Worm (Caenorhabditis elegans) whole organism, early embryonic: ENCODE data around the gene C17B7.8.

Experiments
- F13C5.2 ChIP-seq: sonication (generic microtip); optimal IDR thresholded peaks from 2 replicates; lab custom pipeline; 2017; ENCODE audit warnings: mild to moderate bottlenecking, missing genetic modification characterization, inconsistent platforms, missing compliant biosample characterization
- aly-1 ChIP-seq: sonication (generic microtip); optimal IDR thresholded peaks from 2 replicates; lab custom pipeline; 2016; ENCODE audit warnings: missing genetic modification characterization, missing compliant biosample characterization
- ama-1 ChIP-seq: fragments of 150-350 bp; optimal IDR thresholded peaks from 2 replicates; lab custom pipeline; 2014
- ceh-36 ChIP-seq: sonication (generic microtip); optimal IDR thresholded peaks from 2 replicates; lab custom pipeline; 2016; ENCODE audit warnings: missing genetic modification characterization, inconsistent platforms, missing compliant biosample characterization
- ets-7 ChIP-seq: sonication (generic microtip); optimal IDR thresholded peaks from 2 replicates; lab custom pipeline; 2016; ENCODE audit warnings: missing genotype, missing genetic modification characterization, missing compliant biosample characterization
- flt-1 ChIP-seq: fragments of 200-800 bp; sonication (Bioruptor generic); IDR thresholded peaks from 2 replicates; pipeline ENCODE4 v1.3.6; 2022; ENCODE audit warnings: missing genetic modification characterization, missing compliant biosample characterization
- hmbx-1 ChIP-seq: sonication (generic microtip); optimal IDR thresholded peaks from 2 replicates; lab custom pipeline; 2016; ENCODE audit warnings: mild to moderate bottlenecking, missing genetic modification characterization, missing compliant biosample characterization
- hmg-4 ChIP-seq: fragments of 200-800 bp; sonication (Bioruptor generic); optimal IDR thresholded peaks from 2 replicates; lab custom pipeline; 2018; ENCODE audit warnings: mild to moderate bottlenecking, missing genetic modification characterization, missing compliant biosample characterization
- hnd-1 ChIP-seq: sonication (generic microtip); optimal IDR thresholded peaks from 2 replicates; lab custom pipeline; 2016; ENCODE audit warnings: missing genetic modification characterization, missing compliant biosample characterization
- pes-1 ChIP-seq: fragments of 200-800 bp; sonication (Bioruptor generic); IDR thresholded peaks from 2 replicates; pipeline ENCODE4 v1.3.6; 2022; ENCODE audit warnings: missing genetic modification reagents, missing genetic modification characterization, missing compliant biosample characterization
- scrt-1 ChIP-seq: fragments of 200-800 bp; sonication (Bioruptor generic); IDR thresholded peaks from 2 replicates; pipeline ENCODE4 v1.3.6; 2022; ENCODE audit warnings: missing genetic modification characterization, missing compliant biosample characterization
- sea-1 ChIP-seq: fragments of 200-800 bp; sonication (Bioruptor generic); conservative IDR thresholded peaks from 2 replicates; pipeline ENCODE4 v1.3.6; 2022; ENCODE audit warnings: missing genetic modification characterization, missing compliant biosample characterization
- tbx-11 ChIP-seq: fragments of 200-800 bp; sonication (Bioruptor generic); IDR thresholded peaks from 2 replicates; pipeline ENCODE4 v1.3.6; 2022; ENCODE audit warnings: missing genetic modification characterization, missing compliant biosample characterization
- tra-4 ChIP-seq: sonication (generic microtip); optimal IDR thresholded peaks from 2 replicates; lab custom pipeline; 2017; ENCODE audit warnings: missing genetic modification characterization, missing compliant biosample characterization

ce11 chrV:3361633-3362032, 37.6 kb upstream of the C17B7.8 start:
- TF ChIP-seq ets-7 (tag; lab: Kevin White, UChicago): no peak
- no peak for TF ChIP-seq flt-1 (GFP tag; lab: Robert Waterston, UW)
- TF ChIP-seq ama-1 (lab: Kevin White, UChicago): no peak
- TF ChIP-seq aly-1 (tag; lab: Kevin White, UChicago): no peak
- no peak for TF ChIP-seq tra-4
- no peak for TF ChIP-seq tbx-11 (GFP tag; lab: Robert Waterston, UW)
- TF ChIP-seq F13C5.2 (tag; lab: Kevin White, UChicago): no peak
- no peak for TF ChIP-seq hmg-4 (GFP tag; lab: Kevin White, UChicago)
- TF ChIP-seq hmbx-1: no peak
- TF ChIP-seq sea-1 (GFP tag; lab: Robert Waterston, UW): no peak
- TF ChIP-seq ceh-36 (tag; lab: Kevin White, UChicago): no peak
- no peak for TF ChIP-seq scrt-1 (GFP tag; lab: Robert Waterston, UW)
- no peak for TF ChIP-seq pes-1
- no peak for TF ChIP-seq hnd-1
